Fruit fly (Drosophila melanogaster): ENCODE results near the gene wge.

DNA sequence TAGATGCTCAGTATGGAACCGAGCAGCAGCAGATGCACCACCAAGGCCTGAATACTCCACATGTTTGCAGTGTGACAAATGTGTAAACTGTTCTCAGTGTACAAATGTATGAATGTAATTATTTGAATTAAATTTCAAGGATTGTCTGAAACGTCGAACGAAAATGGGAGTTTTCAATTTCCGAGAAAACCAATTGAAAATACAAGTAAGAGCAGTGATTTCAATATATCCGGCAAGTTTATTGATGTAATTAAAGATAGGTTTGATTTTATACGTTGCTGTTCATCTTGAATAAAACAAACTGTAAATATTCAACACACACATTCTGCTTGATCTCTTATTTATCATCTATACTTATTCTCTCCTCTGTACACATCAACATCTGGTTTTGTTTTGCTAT, 10.3 kb downstream of the wge start, which contains the start of gene CG4907:
- no peak for TF ChIP-seq pdm3 (GFP tag; optimal IDR thresholded peaks at IDR 0.05)
- TF ChIP-seq CG7368 (GFP tag; optimal IDR thresholded peaks at IDR 0.05): no peak
- no peak for TF ChIP-seq Hr38 (GFP tag; optimal IDR thresholded peaks at IDR 0.05)
- no peak for TF ChIP-seq Sox102F (GFP tag; optimal IDR thresholded peaks at IDR 0.05)
- no peak for TF ChIP-seq CG31627 (GFP tag; optimal IDR thresholded peaks at IDR 0.05)
- no peak for TF ChIP-seq CG16779 (tag; optimal IDR thresholded peaks at IDR 0.05)

Data from whole organism, prepupa.